Worm (Caenorhabditis elegans) whole organism, L4 larva: ENCODE data around the gene ten-1.

Experiments used
- F10B5.3 ChIP-seq: sonication (generic microtip); optimal IDR thresholded peaks from 2 replicates; lab custom pipeline; 2016; ENCODE audit warnings: mild to moderate bottlenecking, missing genetic modification characterization, missing compliant biosample characterization
- F26F4.8 ChIP-seq: fragments of 200-800 bp; sonication (Bioruptor generic); conservative IDR thresholded peaks from 2 replicates; pipeline ENCODE4 v1.3.6; 2022; ENCODE audit warnings: missing genetic modification characterization, missing compliant biosample characterization
- Y105C5A.15 ChIP-seq: fragments of 200-800 bp; sonication (Bioruptor generic); IDR thresholded peaks from 2 replicates; pipeline ENCODE4 v1.3.6; 2022; ENCODE audit warnings: missing genetic modification characterization, missing compliant biosample characterization
- ZK337.2 ChIP-seq: fragments of 200-800 bp; sonication (Bioruptor generic); IDR thresholded peaks from 2 replicates; pipeline ENCODE4 v1.3.6; 2022; ENCODE audit warnings: missing genetic modification reagents, missing genetic modification characterization, missing compliant biosample characterization
- ZK546.5 ChIP-seq, 2 experiments: sonication (generic microtip); optimal IDR thresholded peaks; 2 replicates each; lab custom pipeline; 2017; ENCODE audit warnings: missing biosample characterization in 2 of 2, missing genetic modification characterization in 2 of 2
- aha-1 ChIP-seq: fragments of 150-350 bp; peaks from one replicate; lab custom pipeline; 2014; ENCODE audit warnings: missing biosample characterization, missing genetic modification characterization
- ama-1 ChIP-seq: fragments of 150-350 bp; optimal IDR thresholded peaks from 2 replicates; lab custom pipeline; 2014; ENCODE audit warnings: inconsistent platforms, mixed read lengths
- attf-4 ChIP-seq: sonication (generic microtip); optimal IDR thresholded peaks from 3 replicates; lab custom pipeline; 2017; ENCODE audit warnings: missing biosample characterization, missing genetic modification characterization
- ceh-20 ChIP-seq: fragments of 200-800 bp; sonication (Bioruptor generic); IDR thresholded peaks from 2 replicates; pipeline ENCODE4 v1.3.6; 2022; ENCODE audit warnings: missing genetic modification reagents, missing genetic modification characterization, missing compliant biosample characterization
- ceh-82 ChIP-seq: sonication (generic microtip); optimal IDR thresholded peaks from 2 replicates; lab custom pipeline; 2017; ENCODE audit warnings: missing biosample characterization, missing genetic modification characterization
- cey-2 ChIP-seq: sonication (generic microtip); optimal IDR thresholded peaks from 3 replicates; lab custom pipeline; 2017; ENCODE audit warnings: missing genetic modification characterization, mild to moderate bottlenecking, missing compliant biosample characterization, antibody characterized with exemption, borderline replicate concordance; ENCODE audit not compliant: insufficient read depth
- daf-16 ChIP-seq, 3 experiments: sonication (generic microtip); optimal IDR thresholded peaks; 2 replicates each; lab custom pipeline; 2016 to 2017; ENCODE audit warnings: missing genetic modification characterization in 3 of 3, missing genetic modification reagents in 3 of 3, mild to moderate bottlenecking in 2 of 3, missing compliant biosample characterization in 2 of 3, missing biosample characterization in 1 of 3, moderate library complexity in 1 of 3
- daf-19 ChIP-seq: fragments of 200-800 bp; sonication (Bioruptor generic); conservative IDR thresholded peaks from 2 replicates; pipeline ENCODE4 v1.3.6; 2022; ENCODE audit warnings: missing genetic modification characterization, missing compliant biosample characterization
- dmd-6 ChIP-seq: fragments of 200-800 bp; sonication (Bioruptor generic); IDR thresholded peaks from 2 replicates; pipeline ENCODE4 v1.3.6; 2022; ENCODE audit warnings: missing genetic modification reagents, missing genetic modification characterization, missing compliant biosample characterization
- dpl-1 ChIP-seq: fragments of 150-350 bp; optimal IDR thresholded peaks from 2 replicates; lab custom pipeline; 2014; ENCODE audit warnings: missing biosample characterization, missing genetic modification reagents, missing genetic modification characterization
- egl-43 ChIP-seq: fragments of 200-800 bp; sonication (Bioruptor generic); IDR thresholded peaks from 2 replicates; pipeline ENCODE4 v1.3.6; 2022; ENCODE audit warnings: missing genetic modification reagents, missing genetic modification characterization, missing compliant biosample characterization
- fkh-10 ChIP-seq: fragments of 150-350 bp; optimal IDR thresholded peaks from 2 replicates; lab custom pipeline; 2014; ENCODE audit warnings: missing biosample characterization, missing genetic modification reagents, missing genetic modification characterization
- hif-1 ChIP-seq, 2 experiments: sonication (generic microtip); optimal IDR thresholded peaks; 2 replicates each; lab custom pipeline; 2016 to 2017; ENCODE audit warnings: missing compliant biosample characterization in 2 of 2, missing genetic modification characterization in 2 of 2, missing genetic modification reagents in 2 of 2, missing genotype in 2 of 2, mild to moderate bottlenecking in 1 of 2
- hlh-11 ChIP-seq: fragments of 200-800 bp; sonication (Bioruptor generic); optimal IDR thresholded peaks from 2 replicates; lab custom pipeline; 2018; ENCODE audit warnings: mild to moderate bottlenecking, missing genetic modification characterization, missing compliant biosample characterization
- hlh-30 ChIP-seq: sonication (generic microtip); optimal IDR thresholded peaks from 2 replicates; lab custom pipeline; 2017; ENCODE audit warnings: antibody characterized with exemption, mild to moderate bottlenecking, missing genetic modification characterization, missing compliant biosample characterization; ENCODE audit not compliant: insufficient read depth
- jun-1 ChIP-seq: fragments of 150-350 bp; optimal IDR thresholded peaks from 2 replicates; lab custom pipeline; 2014; ENCODE audit warnings: missing biosample characterization, missing genetic modification reagents, missing genetic modification characterization
- lin-1 ChIP-seq: fragments of 200-800 bp; sonication (Bioruptor generic); IDR thresholded peaks from 2 replicates; pipeline ENCODE4 v1.3.6; 2022; ENCODE audit warnings: missing genetic modification reagents, missing genetic modification characterization, missing compliant biosample characterization
- lin-29 ChIP-seq: fragments of 200-800 bp; sonication (Bioruptor generic); IDR thresholded peaks from 2 replicates; pipeline ENCODE4 v1.3.6; 2022; ENCODE audit warnings: missing genetic modification reagents, missing genetic modification characterization, missing compliant biosample characterization
- lin-38 ChIP-seq: fragments of 200-800 bp; sonication (Bioruptor generic); IDR thresholded peaks from 2 replicates; pipeline ENCODE4 v1.3.6; 2022; ENCODE audit warnings: missing genetic modification reagents, missing genetic modification characterization, missing compliant biosample characterization
- lin-39 ChIP-seq: fragments of 150-350 bp; optimal IDR thresholded peaks from 2 replicates; lab custom pipeline; 2014; ENCODE audit warnings: missing biosample characterization, missing genetic modification reagents, missing genetic modification characterization
- lsy-2 ChIP-seq, 2 experiments: fragments of 150-350 bp in 1 of 2; sonication (generic microtip) in 1 of 2; optimal IDR thresholded peaks; 2 replicates each; lab custom pipeline; 2014 to 2017; ENCODE audit warnings: missing biosample characterization in 2 of 2, missing genetic modification characterization in 2 of 2
- madf-5 ChIP-seq, 2 experiments: fragments of 200-800 bp; sonication (Bioruptor generic); IDR thresholded peaks; 2 replicates each; pipeline ENCODE4 v1.3.6; 2022; ENCODE audit warnings: missing compliant biosample characterization in 2 of 2, missing genetic modification characterization in 2 of 2
- madf-9 ChIP-seq: fragments of 200-800 bp; sonication (Bioruptor generic); conservative IDR thresholded peaks from 2 replicates; pipeline ENCODE4 v1.3.6; 2022; ENCODE audit warnings: missing genetic modification reagents, missing genetic modification characterization, missing compliant biosample characterization
- mep-1 ChIP-seq: fragments of 150-350 bp; sonication (generic microtip); optimal IDR thresholded peaks from 3 replicates; lab custom pipeline; 2014; ENCODE audit warnings: missing biosample characterization, missing genetic modification characterization
- mes-2 ChIP-seq: sonication (generic microtip); optimal IDR thresholded peaks from 2 replicates; lab custom pipeline; 2016; ENCODE audit warnings: missing genotype, mild to moderate bottlenecking, missing genetic modification characterization, missing compliant biosample characterization; ENCODE audit not compliant: poor library complexity, severe bottlenecking
- mxl-3 ChIP-seq: fragments of 200-800 bp; sonication (Bioruptor generic); optimal IDR thresholded peaks from 2 replicates; lab custom pipeline; 2018; ENCODE audit warnings: mild to moderate bottlenecking, missing genetic modification characterization, missing compliant biosample characterization
- nhr-10 ChIP-seq: fragments of 150-350 bp; optimal IDR thresholded peaks from 2 replicates; lab custom pipeline; 2014; ENCODE audit warnings: missing biosample characterization, missing genetic modification characterization
- nhr-28 ChIP-seq: fragments of 150-350 bp; optimal IDR thresholded peaks from 2 replicates; lab custom pipeline; 2014; ENCODE audit warnings: missing biosample characterization, missing genetic modification characterization
- php-3 ChIP-seq: fragments of 200-800 bp; sonication (Bioruptor generic); IDR thresholded peaks from 2 replicates; pipeline ENCODE4 v1.3.6; 2022; ENCODE audit warnings: missing genetic modification reagents, missing genetic modification characterization, missing compliant biosample characterization
- pqm-1 ChIP-seq: sonication (generic microtip); optimal IDR thresholded peaks from 2 replicates; lab custom pipeline; 2017; ENCODE audit warnings: missing biosample characterization, missing genetic modification characterization
- rbr-2 ChIP-seq: sonication (generic microtip); optimal IDR thresholded peaks from 2 replicates; lab custom pipeline; 2016; ENCODE audit warnings: missing genotype, missing genetic modification characterization, missing compliant biosample characterization
- saeg-2 ChIP-seq: fragments of 200-800 bp; sonication (Bioruptor generic); IDR thresholded peaks from 2 replicates; pipeline ENCODE4 v1.3.6; 2022; ENCODE audit warnings: missing genetic modification reagents, missing genetic modification characterization, missing compliant biosample characterization
- sdz-12 ChIP-seq: fragments of 200-800 bp; sonication (Bioruptor generic); optimal IDR thresholded peaks from 2 replicates; lab custom pipeline; 2018; ENCODE audit warnings: mild to moderate bottlenecking, missing genetic modification characterization, missing compliant biosample characterization
- skn-1 ChIP-seq: fragments of 150-350 bp; optimal IDR thresholded peaks from 2 replicates; lab custom pipeline; 2014; ENCODE audit warnings: missing biosample characterization, missing genetic modification characterization
- snpc-4 ChIP-seq: fragments of 150-350 bp; optimal IDR thresholded peaks from 2 replicates; lab custom pipeline; 2014; ENCODE audit warnings: missing biosample characterization, missing genetic modification characterization
- spr-3 ChIP-seq: fragments of 200-800 bp; sonication (Bioruptor generic); optimal IDR thresholded peaks from 2 replicates; lab custom pipeline; 2018; ENCODE audit warnings: mild to moderate bottlenecking, missing genetic modification characterization, missing compliant biosample characterization
- tag-97 ChIP-seq: fragments of 200-800 bp; sonication (Bioruptor generic); IDR thresholded peaks from 2 replicates; pipeline ENCODE4 v1.3.6; 2022; ENCODE audit warnings: missing genetic modification characterization, missing compliant biosample characterization
- tra-1 ChIP-seq: fragments of 200-800 bp; sonication (Bioruptor generic); IDR thresholded peaks from 2 replicates; pipeline ENCODE4 v1.3.6; 2022; ENCODE audit warnings: missing genetic modification reagents, missing genetic modification characterization, missing compliant biosample characterization
- unc-130 ChIP-seq: sonication (generic microtip); optimal IDR thresholded peaks from 2 replicates; lab custom pipeline; 2016; ENCODE audit warnings: missing genetic modification reagents, missing genetic modification characterization, missing compliant biosample characterization
- zag-1 ChIP-seq: fragments of 150-350 bp; optimal IDR thresholded peaks from 2 replicates; lab custom pipeline; 2014; ENCODE audit warnings: missing biosample characterization, missing genetic modification characterization
- zfp-2 ChIP-seq: sonication (generic microtip); optimal IDR thresholded peaks from 2 replicates; lab custom pipeline; 2016; ENCODE audit warnings: mild to moderate bottlenecking, missing genetic modification characterization, missing compliant biosample characterization
- zfp-3 ChIP-seq: fragments of 200-800 bp; sonication (Bioruptor generic); conservative IDR thresholded peaks from 2 replicates; pipeline ENCODE4 v1.3.6; 2022; ENCODE audit warnings: missing genetic modification reagents, missing genetic modification characterization, missing compliant biosample characterization

ten-1 gene

DNA sequence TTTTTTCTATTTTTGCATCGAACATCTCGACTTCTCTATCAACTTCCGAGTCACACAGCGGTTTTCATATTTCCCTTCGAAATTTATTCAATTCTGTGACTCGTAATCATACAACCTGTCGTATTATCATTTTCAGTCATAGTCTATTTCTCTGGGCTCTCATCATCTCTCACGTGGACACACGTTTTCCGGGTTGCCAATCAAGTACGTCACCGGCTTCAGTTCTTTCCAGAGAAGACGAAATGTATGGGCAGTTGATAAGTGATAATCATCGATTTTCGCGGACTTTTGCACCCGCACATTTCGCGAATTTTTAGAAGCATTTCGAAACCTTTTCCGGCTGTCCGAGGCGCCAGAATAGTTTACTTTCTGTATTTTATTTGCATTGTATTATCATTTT lies 29.5 kb downstream of the ten-1 start, which contains the start of gene srv-1 (continued):
- TF ChIP-seq zfp-3 (GFP tag; lab: Robert Waterston, UW) (no peak), lsy-2 (tag; optimal IDR thresholded peaks at IDR 0.05; lab: Kevin White, UChicago) (peak in 1 of 2 experiments; percentile 13), mep-1 (tag; lab: Kevin White, UChicago) (no peak), lin-39 (no peak), dpl-1 (GFP tag; lab: Kevin White, UChicago) (no peak), nhr-10 (tag; lab: Kevin White, UChicago) (no peak), daf-16 (GFP tag; optimal IDR thresholded peaks at IDR 0.05; lab: Kevin White, UChicago) (peak in 1 of 2 experiments; percentile 30), daf-16 (tag; optimal IDR thresholded peaks at IDR 0.05; lab: Kevin White, UChicago) (peak; percentile 64), ama-1 (lab: Kevin White, UChicago) (no peak), zfp-2 (no peak), F10B5.3 (no peak), egl-43 (no peak), lin-38 (GFP tag; lab: Robert Waterston, UW) (no peak), zag-1 (tag; lab: Kevin White, UChicago) (no peak), madf-9 (GFP tag; lab: Robert Waterston, UW) (no peak), ZK546.5 (tag; optimal IDR thresholded peaks at IDR 0.05; lab: Kevin White, UChicago) (no peak), unc-130 (no peak), php-3 (GFP tag; lab: Robert Waterston, UW) (0 out of 2 replicates have a peak, but pooled peaks have one; percentile 32), dmd-6 (GFP tag; lab: Robert Waterston, UW) (peak; percentile 97), cey-2 (tag; lab: Kevin White, UChicago) (no peak), lin-29 (no peak), fkh-10 (GFP tag; lab: Kevin White, UChicago) (no peak), mxl-3 (GFP tag; lab: Kevin White, UChicago) (peak; percentile 24), daf-19 (no peak), ceh-20 (GFP tag; lab: Robert Waterston, UW) (no peak), Y105C5A.15 (GFP tag; lab: Robert Waterston, UW) (no peak), tra-1 (GFP tag; lab: Robert Waterston, UW) (peak; percentile 74; the same call in 1 of the 2 replicates), nhr-28 (tag; lab: Kevin White, UChicago) (peak; percentile 75), F26F4.8 (no peak), spr-3 (GFP tag; lab: Kevin White, UChicago) (no peak), aha-1 (tag; lab: Kevin White, UChicago) (no peak), lin-1 (peak; percentile 86), rbr-2 (tag; lab: Kevin White, UChicago) (no peak)
- TF ChIP-seq, all 104 proteins: peak for 20

ce11 chrIII:6856709-6857108 lies 36.0 kb downstream of the ten-1 start, which contains the start of gene zak-1:
TSS of gene zak-1 (minus strand) at chrIII:6856809.
- TF ChIP-seq madf-5 (GFP tag; IDR thresholded peaks at IDR 0.05; lab: Robert Waterston, UW): no peak
- TF ChIP-seq aha-1 (tag; lab: Kevin White, UChicago): peak; percentile 67
- TF ChIP-seq, all 104 proteins: peak for 1

- peak; percentile 65 for TF ChIP-seq pqm-1 (tag; lab: Kevin White, UChicago)
- TF ChIP-seq skn-1 (tag; lab: Kevin White, UChicago): no peak
- no peak for TF ChIP-seq tag-97
- TF ChIP-seq ZK337.2 (GFP tag; lab: Robert Waterston, UW): no peak
- peak; percentile 64; the same call in 1 of the 2 replicates for TF ChIP-seq lin-1
- TF ChIP-seq dmd-6 (GFP tag; lab: Robert Waterston, UW): peak; percentile 73
- peak; percentile 28 for TF ChIP-seq mes-2 (tag; lab: Kevin White, UChicago)
- no peak for TF ChIP-seq zfp-2
- peak; percentile 23; the same call in 1 of the 2 replicates for TF ChIP-seq lin-38 (GFP tag; lab: Robert Waterston, UW)
- peak; percentile 82 for TF ChIP-seq hlh-11
- peak; percentile 43 for TF ChIP-seq jun-1 (tag; lab: Kevin White, UChicago)
- no peak for TF ChIP-seq ceh-82 (tag; lab: Kevin White, UChicago)
- no peak for TF ChIP-seq saeg-2 (GFP tag; lab: Robert Waterston, UW)
- TF ChIP-seq snpc-4 (tag; lab: Kevin White, UChicago): no peak
- no peak for TF ChIP-seq zfp-3 (GFP tag; lab: Robert Waterston, UW)
- no peak for TF ChIP-seq attf-4 (tag; lab: Kevin White, UChicago)
- peak in 1 of 2 experiments; percentile 7 for TF ChIP-seq hif-1 (tag; optimal IDR thresholded peaks at IDR 0.05; lab: Kevin White, UChicago)
- TF ChIP-seq hlh-30: peak; percentile 74
- no peak for TF ChIP-seq sdz-12 (GFP tag; lab: Kevin White, UChicago)
- no peak for TF ChIP-seq lin-29
- TF ChIP-seq php-3 (GFP tag; lab: Robert Waterston, UW): no peak
These were observed 36.7 kb downstream of the ten-1 start for ce11 chrIII:6857390-6857848.
